Worm (Caenorhabditis elegans) whole organism, young adult: Measurements from ENCODE around the gene glb-29.
A peak's percentile ranks its signal among the peaks of the same experiment; 100 is the strongest.

Experiments used
- B0261.1 ChIP-seq: sonication (generic microtip); optimal IDR thresholded peaks from 2 replicates; lab custom pipeline; 2016; ENCODE audit warnings: mild to moderate bottlenecking, missing genetic modification characterization, moderate library complexity, missing compliant biosample characterization
- B0336.3 ChIP-seq: fragments of 200-800 bp; sonication (Bioruptor generic); IDR thresholded peaks from 2 replicates; pipeline ENCODE4 v1.3.6; 2022; ENCODE audit warnings: missing genetic modification characterization, missing compliant biosample characterization
- F22D6.2 ChIP-seq: sonication (generic microtip); optimal IDR thresholded peaks from 2 replicates; lab custom pipeline; 2016; ENCODE audit warnings: mild to moderate bottlenecking, missing genetic modification characterization, missing compliant biosample characterization
- F23B12.7 ChIP-seq: sonication (generic microtip); optimal IDR thresholded peaks from 2 replicates; lab custom pipeline; 2017; ENCODE audit warnings: missing genetic modification characterization, mild to moderate bottlenecking, missing compliant biosample characterization, antibody characterized with exemption, moderate library complexity; ENCODE audit not compliant: insufficient read depth
- F39B2.1 ChIP-seq: fragments of 200-800 bp; sonication (Bioruptor generic); IDR thresholded peaks from 2 replicates; pipeline ENCODE4 v1.3.6; 2022; ENCODE audit warnings: missing genetic modification reagents, missing genetic modification characterization, missing compliant biosample characterization
- F57C9.4 ChIP-seq: sonication (generic microtip); optimal IDR thresholded peaks from 2 replicates; lab custom pipeline; 2017; ENCODE audit warnings: mild to moderate bottlenecking, missing genetic modification characterization, missing compliant biosample characterization
- K12H6.12 ChIP-seq: fragments of 200-800 bp; sonication (Bioruptor generic); optimal IDR thresholded peaks from 2 replicates; lab custom pipeline; 2018; ENCODE audit warnings: mild to moderate bottlenecking, missing genetic modification characterization, missing compliant biosample characterization
- T26A5.8 ChIP-seq: sonication (generic microtip); optimal IDR thresholded peaks from 2 replicates; lab custom pipeline; 2016; ENCODE audit warnings: missing genetic modification characterization, missing compliant biosample characterization
- Y95B8A.8 ChIP-seq: fragments of 200-800 bp; sonication (Bioruptor generic); IDR thresholded peaks from 2 replicates; pipeline ENCODE4 v1.3.6; 2022; ENCODE audit warnings: missing genetic modification reagents, missing genetic modification characterization, missing compliant biosample characterization
- akir-1 ChIP-seq: fragments of 200-800 bp; sonication (Bioruptor generic); optimal IDR thresholded peaks from 2 replicates; lab custom pipeline; 2018; ENCODE audit warnings: mild to moderate bottlenecking, missing genetic modification characterization, moderate library complexity, missing compliant biosample characterization
- aptf-2 ChIP-seq: fragments of 200-800 bp; sonication (Bioruptor generic); conservative IDR thresholded peaks from 2 replicates; pipeline ENCODE4 v1.3.6; 2022; ENCODE audit warnings: missing genetic modification reagents, missing genetic modification characterization, missing compliant biosample characterization
- atf-7 ChIP-seq: sonication (generic microtip); optimal IDR thresholded peaks from 2 replicates; lab custom pipeline; 2017; ENCODE audit warnings: mild to moderate bottlenecking, missing genetic modification characterization, missing compliant biosample characterization
- athp-1 ChIP-seq: sonication (generic microtip); optimal IDR thresholded peaks from 2 replicates; lab custom pipeline; 2017; ENCODE audit warnings: mild to moderate bottlenecking, missing genetic modification characterization, missing compliant biosample characterization
- bed-2 ChIP-seq: fragments of 200-800 bp; sonication (Bioruptor generic); IDR thresholded peaks from 2 replicates; pipeline ENCODE4 v1.3.6; 2022; ENCODE audit warnings: missing genetic modification reagents, missing genetic modification characterization, missing compliant biosample characterization
- cebp-1 ChIP-seq, 2 experiments: fragments of 200-800 bp in 1 of 2; sonication (Bioruptor generic) in 1 of 2; sonication (generic microtip) in 1 of 2; IDR thresholded peaks in 1 of 2; optimal IDR thresholded peaks in 1 of 2; 2 replicates each; pipeline versions ENCODE4 v1.3.6 to Lab custom; 2017 to 2022; ENCODE audit warnings: missing compliant biosample characterization in 2 of 2, missing genetic modification characterization in 2 of 2, mild to moderate bottlenecking in 1 of 2, missing genetic modification reagents in 1 of 2, moderate library complexity in 1 of 2
- cebp-2 ChIP-seq: fragments of 200-800 bp; sonication (Bioruptor generic); IDR thresholded peaks from 2 replicates; pipeline ENCODE4 v1.3.6; 2022; ENCODE audit warnings: missing genetic modification characterization, missing compliant biosample characterization
- ceh-100 ChIP-seq: fragments of 200-800 bp; sonication (Bioruptor generic); IDR thresholded peaks from 2 replicates; pipeline ENCODE4 v1.3.6; 2022; ENCODE audit warnings: missing genetic modification reagents, missing genetic modification characterization, missing compliant biosample characterization
- ceh-27 ChIP-seq: fragments of 200-800 bp; sonication (Bioruptor generic); optimal IDR thresholded peaks from 2 replicates; lab custom pipeline; 2018; ENCODE audit warnings: mild to moderate bottlenecking, missing genetic modification characterization, moderate library complexity, missing compliant biosample characterization
- ceh-58 ChIP-seq: fragments of 200-800 bp; sonication (Bioruptor generic); IDR thresholded peaks from 2 replicates; pipeline ENCODE4 v1.3.6; 2022; ENCODE audit warnings: missing genetic modification characterization, missing compliant biosample characterization
- ceh-79 ChIP-seq: sonication (generic microtip); optimal IDR thresholded peaks from 2 replicates; lab custom pipeline; 2017; ENCODE audit warnings: mild to moderate bottlenecking, missing genetic modification characterization, missing compliant biosample characterization
- die-1 ChIP-seq: sonication (generic microtip); optimal IDR thresholded peaks from 2 replicates; lab custom pipeline; 2016; ENCODE audit warnings: missing genotype, mild to moderate bottlenecking, missing genetic modification characterization, missing compliant biosample characterization
- dox-1 ChIP-seq: fragments of 200-800 bp; sonication (Bioruptor generic); IDR thresholded peaks from 2 replicates; pipeline ENCODE4 v1.3.6; 2022; ENCODE audit warnings: missing genetic modification reagents, missing genetic modification characterization, missing compliant biosample characterization
- dpff-1 ChIP-seq: sonication (generic microtip); optimal IDR thresholded peaks from 2 replicates; lab custom pipeline; 2017; ENCODE audit warnings: mild to moderate bottlenecking, missing genetic modification characterization, missing compliant biosample characterization
- dpl-1 ChIP-seq: fragments of 150-350 bp; optimal IDR thresholded peaks from 2 replicates; lab custom pipeline; 2014; ENCODE audit warnings: missing biosample characterization, missing genetic modification reagents, missing genetic modification characterization
- egl-18 ChIP-seq: fragments of 200-800 bp; sonication (Bioruptor generic); IDR thresholded peaks from 2 replicates; pipeline ENCODE4 v1.3.6; 2022; ENCODE audit warnings: missing genetic modification reagents, missing genetic modification characterization, missing compliant biosample characterization
- egrh-3 ChIP-seq: fragments of 200-800 bp; sonication (Bioruptor generic); IDR thresholded peaks from 2 replicates; pipeline ENCODE4 v1.3.6; 2022; ENCODE audit warnings: missing genetic modification reagents, missing genetic modification characterization, missing compliant biosample characterization
- lag-1 ChIP-seq: fragments of 200-800 bp; sonication (Bioruptor generic); IDR thresholded peaks from 2 replicates; pipeline ENCODE4 v1.3.6; 2022; ENCODE audit warnings: missing genetic modification reagents, missing genetic modification characterization, missing compliant biosample characterization
- let-607 ChIP-seq, 2 experiments: fragments of 200-800 bp in 1 of 2; sonication (Bioruptor generic) in 1 of 2; sonication (generic microtip) in 1 of 2; optimal IDR thresholded peaks; 2 replicates each; lab custom pipeline; 2016 to 2018; ENCODE audit warnings: mild to moderate bottlenecking in 2 of 2, missing compliant biosample characterization in 2 of 2, missing genetic modification characterization in 2 of 2, moderate library complexity in 2 of 2, missing genotype in 1 of 2
- lir-1 ChIP-seq: fragments of 200-800 bp; sonication (Bioruptor generic); conservative IDR thresholded peaks from 2 replicates; pipeline ENCODE4 v1.3.6; 2022; ENCODE audit warnings: missing genetic modification reagents, missing genetic modification characterization, missing compliant biosample characterization
- lsl-1 ChIP-seq: fragments of 200-800 bp; sonication (Bioruptor generic); optimal IDR thresholded peaks from 2 replicates; lab custom pipeline; 2018; ENCODE audit warnings: mild to moderate bottlenecking, missing genetic modification characterization, moderate library complexity, missing compliant biosample characterization
- madf-3 ChIP-seq: fragments of 200-800 bp; sonication (Bioruptor generic); IDR thresholded peaks from 2 replicates; pipeline ENCODE4 v1.3.6; 2022; ENCODE audit warnings: missing genetic modification reagents, missing genetic modification characterization, missing compliant biosample characterization
- madf-8 ChIP-seq: fragments of 200-800 bp; sonication (Bioruptor generic); conservative IDR thresholded peaks from 2 replicates; pipeline ENCODE4 v1.3.6; 2022; ENCODE audit warnings: missing genetic modification reagents, missing genetic modification characterization, missing compliant biosample characterization
- mel-28 ChIP-seq: sonication (generic microtip); optimal IDR thresholded peaks from 2 replicates; lab custom pipeline; 2016; ENCODE audit warnings: borderline replicate concordance, mild to moderate bottlenecking, missing genetic modification characterization, missing compliant biosample characterization
- nfya-2 ChIP-seq: fragments of 200-800 bp; sonication (Bioruptor generic); IDR thresholded peaks from 2 replicates; pipeline ENCODE4 v1.3.6; 2022; ENCODE audit warnings: missing genetic modification reagents, missing genetic modification characterization, missing compliant biosample characterization
- nhr-27 ChIP-seq: fragments of 200-800 bp; sonication (Bioruptor generic); optimal IDR thresholded peaks from 2 replicates; lab custom pipeline; 2018; ENCODE audit warnings: mild to moderate bottlenecking, missing genetic modification characterization, moderate library complexity, missing compliant biosample characterization
- pha-4 ChIP-seq: fragments of 150-350 bp; sonication (generic microtip); optimal IDR thresholded peaks from 2 replicates; lab custom pipeline; 2014; ENCODE audit warnings: missing biosample characterization, missing genetic modification reagents, missing genetic modification characterization
- rcor-1 ChIP-seq: fragments of 200-800 bp; sonication (Bioruptor generic); IDR thresholded peaks from 2 replicates; pipeline ENCODE4 v1.3.6; 2022; ENCODE audit warnings: missing genetic modification reagents, missing genetic modification characterization, missing compliant biosample characterization
- rpc-1 ChIP-seq, 2 experiments: fragments of 150-350 bp in 1 of 2; sonication (generic microtip) in 1 of 2; optimal IDR thresholded peaks; 2 replicates each; lab custom pipeline; 2014 to 2018; ENCODE audit warnings: missing biosample characterization in 1 of 2, missing genetic modification characterization in 1 of 2, missing genetic modification reagents in 1 of 2, missing genotype in 1 of 2
- sea-2 ChIP-seq: fragments of 200-800 bp; sonication (Bioruptor generic); IDR thresholded peaks from 2 replicates; pipeline ENCODE4 v1.3.6; 2022; ENCODE audit warnings: missing genetic modification characterization, missing compliant biosample characterization
- snpc-4 ChIP-seq, 5 experiments: fragments of 150-350 bp in 1 of 5; sonication (generic microtip) in 4 of 5; optimal IDR thresholded peaks; 2 replicates each; lab custom pipeline; 2014 to 2018; ENCODE audit warnings: missing genetic modification characterization in 5 of 5, missing biosample characterization in 3 of 5, antibody characterized with exemption in 2 of 5, mild to moderate bottlenecking in 2 of 5, missing compliant biosample characterization in 2 of 5, missing genotype in 2 of 5, moderate library complexity in 2 of 5, missing genetic modification reagents in 1 of 5
- somi-1 ChIP-seq: fragments of 200-800 bp; sonication (Bioruptor generic); optimal IDR thresholded peaks from 2 replicates; lab custom pipeline; 2018; ENCODE audit warnings: mild to moderate bottlenecking, missing genetic modification characterization, missing compliant biosample characterization
- tbp1 ChIP-seq: fragments of 200-800 bp; sonication (Bioruptor generic); optimal IDR thresholded peaks from 2 replicates; lab custom pipeline; 2018; ENCODE audit warnings: mild to moderate bottlenecking, missing genetic modification characterization, missing compliant biosample characterization
- unc-130 ChIP-seq: sonication (generic microtip); optimal IDR thresholded peaks from 2 replicates; lab custom pipeline; 2016; ENCODE audit warnings: missing genetic modification reagents, missing genetic modification characterization, missing compliant biosample characterization
- xnd-1 ChIP-seq: sonication (generic microtip); optimal IDR thresholded peaks from 2 replicates; lab custom pipeline; 2016; ENCODE audit warnings: missing genotype, missing genetic modification reagents, missing genetic modification characterization, missing compliant biosample characterization
- ztf-26 ChIP-seq: sonication (generic microtip); optimal IDR thresholded peaks from 2 replicates; lab custom pipeline; 2017; ENCODE audit warnings: missing genetic modification characterization, missing compliant biosample characterization
- ztf-3 ChIP-seq: fragments of 200-800 bp; sonication (Bioruptor generic); optimal IDR thresholded peaks from 2 replicates; lab custom pipeline; 2018; ENCODE audit warnings: mild to moderate bottlenecking, missing genetic modification characterization, missing compliant biosample characterization

glb-29 gene

ce11 chrII:12042108-12042960, 33.5 kb downstream of the glb-29 start, which contains the start of gene ippk-1 (continued):
- no peak for TF ChIP-seq F23B12.7
- TF ChIP-seq dpl-1 (GFP tag; lab: Kevin White, UChicago): no peak
- no peak for TF ChIP-seq tbp1 (GFP tag; lab: Kevin White, UChicago)
- TF ChIP-seq B0261.1 (tag; lab: Kevin White, UChicago): no peak
- TF ChIP-seq pha-4 (tag; lab: Kevin White, UChicago): no peak
- no peak for TF ChIP-seq egl-18
- peak; percentile 31 for TF ChIP-seq lsl-1 (GFP tag; lab: Kevin White, UChicago)
- no peak for TF ChIP-seq madf-3 (GFP tag; lab: Robert Waterston, UW)
- TF ChIP-seq rpc-1 (optimal IDR thresholded peaks at IDR 0.05; lab: Kevin White, UChicago): no peak
- no peak for TF ChIP-seq rpc-1 (tag; optimal IDR thresholded peaks at IDR 0.05; lab: Kevin White, UChicago)
- no peak for TF ChIP-seq Y95B8A.8 (GFP tag; lab: Robert Waterston, UW)
- TF ChIP-seq nhr-27 (tag; lab: Kevin White, UChicago): no peak
- no peak for TF ChIP-seq die-1 (tag; lab: Kevin White, UChicago)
- TF ChIP-seq dox-1 (GFP tag; lab: Robert Waterston, UW): peak; percentile 61
- no peak for TF ChIP-seq F57C9.4 (tag; lab: Kevin White, UChicago)
- no peak for TF ChIP-seq ztf-3 (GFP tag; lab: Kevin White, UChicago)
- no peak for TF ChIP-seq B0336.3
- no peak for TF ChIP-seq lir-1 (GFP tag; lab: Robert Waterston, UW)
- no peak for TF ChIP-seq let-607 (tag; optimal IDR thresholded peaks at IDR 0.05; lab: Kevin White, UChicago)
- TF ChIP-seq sea-2 (GFP tag; lab: Robert Waterston, UW): no peak
- TF ChIP-seq mel-28 (tag; lab: Kevin White, UChicago): no peak
- no peak for TF ChIP-seq nfya-2 (GFP tag; lab: Robert Waterston, UW)
- TF ChIP-seq cebp-1 (GFP tag; IDR thresholded peaks at IDR 0.05; lab: Robert Waterston, UW): peak; percentile 88
- TF ChIP-seq cebp-1 (tag; optimal IDR thresholded peaks at IDR 0.05; lab: Kevin White, UChicago): peak; percentile 96
- peak; percentile 47 for TF ChIP-seq atf-7 (tag; lab: Kevin White, UChicago)
- TF ChIP-seq unc-130 (GFP tag; lab: Kevin White, UChicago): no peak
- TF ChIP-seq ceh-58 (GFP tag; lab: Robert Waterston, UW): no peak
- no peak for TF ChIP-seq dpff-1 (tag; lab: Kevin White, UChicago)
- peak; percentile 66 for TF ChIP-seq ztf-26 (tag; lab: Kevin White, UChicago)
- TF ChIP-seq F22D6.2 (tag; lab: Kevin White, UChicago): peak; percentile 38
- TF ChIP-seq F39B2.1 (GFP tag; lab: Robert Waterston, UW): no peak
- peak; percentile 62 for TF ChIP-seq somi-1
- TF ChIP-seq snpc-4 (GFP tag; optimal IDR thresholded peaks at IDR 0.05; lab: Kevin White, UChicago): no peak
- no peak for TF ChIP-seq snpc-4 (tag; optimal IDR thresholded peaks at IDR 0.05; lab: Kevin White, UChicago)
- TF ChIP-seq aptf-2 (GFP tag; lab: Robert Waterston, UW): 0 out of 2 replicates have a peak, but pooled peaks have one; percentile 15
- TF ChIP-seq T26A5.8 (tag; lab: Kevin White, UChicago): no peak
- TF ChIP-seq athp-1 (tag; lab: Kevin White, UChicago): no peak
- no peak for TF ChIP-seq ceh-79 (tag; lab: Kevin White, UChicago)
- peak; percentile 92 for TF ChIP-seq ceh-100 (GFP tag; lab: Robert Waterston, UW)
- TF ChIP-seq K12H6.12: peak; percentile 65
- no peak for TF ChIP-seq cebp-2 (GFP tag; lab: Robert Waterston, UW)
- no peak for TF ChIP-seq rcor-1 (GFP tag; lab: Robert Waterston, UW)
- no peak for TF ChIP-seq ceh-27 (GFP tag; lab: Kevin White, UChicago)
- no peak for TF ChIP-seq madf-8 (GFP tag; lab: Robert Waterston, UW)
- no peak for TF ChIP-seq lag-1
- no peak for TF ChIP-seq egrh-3 (GFP tag; lab: Robert Waterston, UW)
- no peak for TF ChIP-seq xnd-1 (tag; lab: Kevin White, UChicago)
- TF ChIP-seq akir-1 (GFP tag; lab: Kevin White, UChicago): no peak
- no peak for TF ChIP-seq bed-2 (GFP tag; lab: Robert Waterston, UW)
